Fruit fly (Drosophila melanogaster): Measurements from ENCODE around the gene CG5953.

The CG5953 gene

dm6 chr2L:16529485-16530413, 2.9 kb downstream of the CG5953 start (continued):
- TF ChIP-seq pros (GFP tag; optimal IDR thresholded peaks at IDR 0.05), result no peak
- no peak for TF ChIP-seq Hmx (GFP tag; optimal IDR thresholded peaks at IDR 0.05)
- TF ChIP-seq sens (GFP tag), result peak; percentile 54
- TF ChIP-seq CG7745 (tag; optimal IDR thresholded peaks at IDR 0.05), result no peak
- peak; percentile 21 for TF ChIP-seq CG34376 (GFP tag; optimal IDR thresholded peaks at IDR 0.05)
- no peak for TF ChIP-seq CG4707 (GFP tag; optimal IDR thresholded peaks at IDR 0.05)
- TF ChIP-seq wdn (GFP tag; IDR thresholded peaks at IDR 0.05), result no peak
- TF ChIP-seq NK7.1 (GFP tag; optimal IDR thresholded peaks at IDR 0.05), result no peak
- TF ChIP-seq zen2 (GFP tag; IDR thresholded peaks at IDR 0.05; ENCODE audit: partially characterized antibody), result no peak
- no peak for TF ChIP-seq CG9215 (GFP tag; IDR thresholded peaks at IDR 0.05)
- no peak for TF ChIP-seq Meics (GFP tag; optimal IDR thresholded peaks at IDR 0.05)
- TF ChIP-seq CG4282 (GFP tag; optimal IDR thresholded peaks at IDR 0.05), result no peak
- no peak for TF ChIP-seq CG14667 (GFP tag; IDR thresholded peaks at IDR 0.05)
- TF ChIP-seq CG14965 (GFP tag; optimal IDR thresholded peaks at IDR 0.05; ENCODE audit: borderline replicate concordance), result no peak
- TF ChIP-seq CG15696 (tag; optimal IDR thresholded peaks at IDR 0.05), result no peak
- no peak for TF ChIP-seq tna (GFP tag; IDR thresholded peaks at IDR 0.05; ENCODE audit: partially characterized antibody)
- no peak for TF ChIP-seq CG4730 (GFP tag; IDR thresholded peaks at IDR 0.05)
- TF ChIP-seq seq (GFP tag; IDR thresholded peaks at IDR 0.05), result no peak
- TF ChIP-seq lola (GFP tag; optimal IDR thresholded peaks at IDR 0.05), result no peak
- no peak for TF ChIP-seq Blimp-1 (GFP tag; optimal IDR thresholded peaks at IDR 0.05)
- no peak for TF ChIP-seq CG3065 (GFP tag; optimal IDR thresholded peaks at IDR 0.05)
- no peak for TF ChIP-seq CG5180 (GFP tag; optimal IDR thresholded peaks at IDR 0.05)
- no peak for TF ChIP-seq Ptx1 (GFP tag; IDR thresholded peaks at IDR 0.05)
- TF ChIP-seq wor (GFP tag; IDR thresholded peaks at IDR 0.05), result no peak
- TF ChIP-seq CG1792 (GFP tag; optimal IDR thresholded peaks at IDR 0.05), result no peak
- TF ChIP-seq HmgZ (tag; optimal IDR thresholded peaks at IDR 0.05), result peak; percentile 16
- TF ChIP-seq psq (GFP tag; optimal IDR thresholded peaks at IDR 0.05), result no peak
- TF ChIP-seq CG9727 (GFP tag; optimal IDR thresholded peaks at IDR 0.05), result no peak
- TF ChIP-seq D (optimal IDR thresholded peaks at IDR 0.05), result no peak
- no peak for TF ChIP-seq D (GFP tag; optimal IDR thresholded peaks at IDR 0.05)
- peak; percentile 74; the same call in 1 of the 2 replicates for TF ChIP-seq rib (GFP tag; IDR thresholded peaks at IDR 0.05)
- no peak for TF ChIP-seq CG12659 (GFP tag; optimal IDR thresholded peaks at IDR 0.05)
- TF ChIP-seq CG15011 (GFP tag; optimal IDR thresholded peaks at IDR 0.05), result no peak
- no peak for TF ChIP-seq CG8388 (GFP tag; optimal IDR thresholded peaks at IDR 0.05)
- no peak for TF ChIP-seq dimm (GFP tag; IDR thresholded peaks at IDR 0.05)
- no peak for TF ChIP-seq CG1233 (GFP tag; optimal IDR thresholded peaks at IDR 0.05)
- TF ChIP-seq CG7839 (tag; optimal IDR thresholded peaks at IDR 0.05), result no peak
- TF ChIP-seq inv (GFP tag; IDR thresholded peaks at IDR 0.05; ENCODE audit: partially characterized antibody), result no peak
- peak in 1 of 2 experiments; percentile 53 for TF ChIP-seq Pdp1 (GFP tag; optimal IDR thresholded peaks at IDR 0.05)
- TF ChIP-seq CG11695 (GFP tag; IDR thresholded peaks at IDR 0.05), result no peak
- no peak for TF ChIP-seq lov (optimal IDR thresholded peaks at IDR 0.05)
- no peak for TF ChIP-seq lov (GFP tag; IDR thresholded peaks at IDR 0.05)
- no peak for TF ChIP-seq CG15601 (tag; optimal IDR thresholded peaks at IDR 0.05)
- no peak for TF ChIP-seq Fer3 (tag; optimal IDR thresholded peaks at IDR 0.05)
- peak; percentile 46 for TF ChIP-seq B-H2 (GFP tag; optimal IDR thresholded peaks at IDR 0.05)
- no peak for TF ChIP-seq ttk (GFP tag; IDR thresholded peaks at IDR 0.05)
- TF ChIP-seq cwo (GFP tag; optimal IDR thresholded peaks at IDR 0.05), result peak; percentile 74
- no peak for TF ChIP-seq fd102C (GFP tag; optimal IDR thresholded peaks at IDR 0.05)
- TF ChIP-seq ind (GFP tag; optimal IDR thresholded peaks at IDR 0.05), result no peak
